Fruit fly (Drosophila melanogaster) whole organism, pupa: Measurements from ENCODE around the gene qm.

Experiments
- CG12605 ChIP-seq: fragments of 200-800 bp; sonication (Bioruptor generic); IDR thresholded peaks from 2 replicates; pipeline ENCODE4 v1.3.6; 2022; ENCODE audit warnings: missing biosample characterization, missing genetic modification characterization
- CG13204 ChIP-seq: fragments of 200-800 bp; sonication (Bioruptor generic); optimal IDR thresholded peaks from 2 replicates; lab custom pipeline; 2018; ENCODE audit warnings: missing biosample characterization, mild to moderate bottlenecking, missing genetic modification characterization, moderate library complexity
- fd96Ca ChIP-seq: fragments of 200-800 bp; sonication (Bioruptor generic); IDR thresholded peaks from 3 replicates; pipeline ENCODE4 v1.3.6; 2022; ENCODE audit warnings: missing biosample characterization, missing genetic modification characterization
- gl ChIP-seq: fragments of 200-800 bp; sonication (Bioruptor generic); optimal IDR thresholded peaks from 2 replicates; lab custom pipeline; 2018; ENCODE audit warnings: missing biosample characterization, mild to moderate bottlenecking, missing genetic modification characterization

The qm gene

dm6 chr3L:7401972-7402371 lies 53.9 kb downstream of the qm start:
- TF ChIP-seq gl (tag; lab: Kevin White, UChicago) (no peak), CG12605 (no peak), fd96Ca (GFP tag; lab: Robert Waterston, UW) (no peak), CG13204 (GFP tag; lab: Kevin White, UChicago) (no peak)
